Worm (Caenorhabditis elegans) whole organism, young adult: ENCODE results near the gene K11C4.2.

Source experiments
- B0019.2 ChIP-seq: fragments of 200-800 bp; sonication (Bioruptor generic); conservative IDR thresholded peaks from 2 replicates; pipeline ENCODE4 v1.3.6; 2022; ENCODE audit warnings: missing genetic modification reagents, missing genetic modification characterization, missing compliant biosample characterization
- B0336.3 ChIP-seq: fragments of 200-800 bp; sonication (Bioruptor generic); IDR thresholded peaks from 2 replicates; pipeline ENCODE4 v1.3.6; 2022; ENCODE audit warnings: missing genetic modification characterization, missing compliant biosample characterization
- F22D6.2 ChIP-seq: sonication (generic microtip); optimal IDR thresholded peaks from 2 replicates; lab custom pipeline; 2016; ENCODE audit warnings: mild to moderate bottlenecking, missing genetic modification characterization, missing compliant biosample characterization
- F33H1.4 ChIP-seq: fragments of 200-800 bp; sonication (Bioruptor generic); IDR thresholded peaks from 2 replicates; pipeline ENCODE4 v1.3.6; 2022; ENCODE audit warnings: missing genetic modification reagents, missing genetic modification characterization, missing compliant biosample characterization
- F39B2.1 ChIP-seq: fragments of 200-800 bp; sonication (Bioruptor generic); IDR thresholded peaks from 2 replicates; pipeline ENCODE4 v1.3.6; 2022; ENCODE audit warnings: missing genetic modification reagents, missing genetic modification characterization, missing compliant biosample characterization
- F55B11.4 ChIP-seq: sonication (generic microtip); optimal IDR thresholded peaks from 2 replicates; lab custom pipeline; 2016; ENCODE audit warnings: missing compliant biosample characterization, missing genetic modification characterization, borderline replicate concordance; ENCODE audit not compliant: insufficient read depth
- K11D2.4 ChIP-seq: fragments of 200-800 bp; sonication (Bioruptor generic); IDR thresholded peaks from 2 replicates; pipeline ENCODE4 v1.3.6; 2022; ENCODE audit warnings: missing genetic modification reagents, missing genetic modification characterization, missing compliant biosample characterization
- Y53F4B.3 ChIP-seq: fragments of 200-800 bp; sonication (Bioruptor generic); IDR thresholded peaks from 2 replicates; pipeline ENCODE4 v1.3.6; 2022; ENCODE audit warnings: missing genetic modification reagents, missing genetic modification characterization, missing compliant biosample characterization
- Y56A3A.18 ChIP-seq: fragments of 200-800 bp; sonication (Bioruptor generic); IDR thresholded peaks from 2 replicates; pipeline ENCODE4 v1.3.6; 2022; ENCODE audit warnings: missing genetic modification reagents, missing genetic modification characterization, missing compliant biosample characterization
- Y67H2A.10 ChIP-seq: fragments of 200-800 bp; sonication (Bioruptor generic); conservative IDR thresholded peaks from 2 replicates; pipeline ENCODE4 v1.3.6; 2022; ENCODE audit warnings: missing genetic modification reagents, missing genetic modification characterization, missing compliant biosample characterization
- Y95B8A.8 ChIP-seq: fragments of 200-800 bp; sonication (Bioruptor generic); IDR thresholded peaks from 2 replicates; pipeline ENCODE4 v1.3.6; 2022; ENCODE audit warnings: missing genetic modification reagents, missing genetic modification characterization, missing compliant biosample characterization
- aptf-2 ChIP-seq: fragments of 200-800 bp; sonication (Bioruptor generic); conservative IDR thresholded peaks from 2 replicates; pipeline ENCODE4 v1.3.6; 2022; ENCODE audit warnings: missing genetic modification reagents, missing genetic modification characterization, missing compliant biosample characterization
- athp-1 ChIP-seq: sonication (generic microtip); optimal IDR thresholded peaks from 2 replicates; lab custom pipeline; 2017; ENCODE audit warnings: mild to moderate bottlenecking, missing genetic modification characterization, missing compliant biosample characterization
- attf-5 ChIP-seq: fragments of 200-800 bp; sonication (Bioruptor generic); optimal IDR thresholded peaks from 2 replicates; lab custom pipeline; 2018; ENCODE audit warnings: mild to moderate bottlenecking, missing genetic modification characterization, missing compliant biosample characterization
- attf-6 ChIP-seq: fragments of 200-800 bp; sonication (Bioruptor generic); IDR thresholded peaks from 2 replicates; pipeline ENCODE4 v1.3.6; 2022; ENCODE audit warnings: missing genetic modification reagents, missing genetic modification characterization, missing compliant biosample characterization
- ccch-3 ChIP-seq: fragments of 200-800 bp; sonication (Bioruptor generic); optimal IDR thresholded peaks from 2 replicates; lab custom pipeline; 2018; ENCODE audit warnings: mild to moderate bottlenecking, missing genetic modification characterization, missing compliant biosample characterization
- cebp-1 ChIP-seq, 2 experiments: fragments of 200-800 bp in 1 of 2; sonication (Bioruptor generic) in 1 of 2; sonication (generic microtip) in 1 of 2; IDR thresholded peaks in 1 of 2; optimal IDR thresholded peaks in 1 of 2; 2 replicates each; pipeline versions ENCODE4 v1.3.6 to Lab custom; 2017 to 2022; ENCODE audit warnings: missing compliant biosample characterization in 2 of 2, missing genetic modification characterization in 2 of 2, mild to moderate bottlenecking in 1 of 2, missing genetic modification reagents in 1 of 2, moderate library complexity in 1 of 2
- cebp-2 ChIP-seq: fragments of 200-800 bp; sonication (Bioruptor generic); IDR thresholded peaks from 2 replicates; pipeline ENCODE4 v1.3.6; 2022; ENCODE audit warnings: missing genetic modification characterization, missing compliant biosample characterization
- ceh-27 ChIP-seq: fragments of 200-800 bp; sonication (Bioruptor generic); optimal IDR thresholded peaks from 2 replicates; lab custom pipeline; 2018; ENCODE audit warnings: mild to moderate bottlenecking, missing genetic modification characterization, moderate library complexity, missing compliant biosample characterization
- ceh-58 ChIP-seq: fragments of 200-800 bp; sonication (Bioruptor generic); IDR thresholded peaks from 2 replicates; pipeline ENCODE4 v1.3.6; 2022; ENCODE audit warnings: missing genetic modification characterization, missing compliant biosample characterization
- ceh-91 ChIP-seq: fragments of 200-800 bp; sonication (Bioruptor generic); IDR thresholded peaks from 2 replicates; pipeline ENCODE4 v1.3.6; 2022; ENCODE audit warnings: missing genetic modification reagents, missing genetic modification characterization, missing compliant biosample characterization
- die-1 ChIP-seq: sonication (generic microtip); optimal IDR thresholded peaks from 2 replicates; lab custom pipeline; 2016; ENCODE audit warnings: missing genotype, mild to moderate bottlenecking, missing genetic modification characterization, missing compliant biosample characterization
- dox-1 ChIP-seq: fragments of 200-800 bp; sonication (Bioruptor generic); IDR thresholded peaks from 2 replicates; pipeline ENCODE4 v1.3.6; 2022; ENCODE audit warnings: missing genetic modification reagents, missing genetic modification characterization, missing compliant biosample characterization
- dpl-1 ChIP-seq: fragments of 150-350 bp; optimal IDR thresholded peaks from 2 replicates; lab custom pipeline; 2014; ENCODE audit warnings: missing biosample characterization, missing genetic modification reagents, missing genetic modification characterization
- egrh-3 ChIP-seq: fragments of 200-800 bp; sonication (Bioruptor generic); IDR thresholded peaks from 2 replicates; pipeline ENCODE4 v1.3.6; 2022; ENCODE audit warnings: missing genetic modification reagents, missing genetic modification characterization, missing compliant biosample characterization
- hlh-12 ChIP-seq: sonication (generic microtip); optimal IDR thresholded peaks from 2 replicates; lab custom pipeline; 2016; ENCODE audit warnings: missing genetic modification characterization, missing compliant biosample characterization
- hlh-26 ChIP-seq: fragments of 200-800 bp; sonication (Bioruptor generic); conservative IDR thresholded peaks from 2 replicates; pipeline ENCODE4 v1.3.6; 2022; ENCODE audit warnings: missing genetic modification reagents, missing genetic modification characterization, missing compliant biosample characterization
- hmg-1.2 ChIP-seq: fragments of 200-800 bp; sonication (Bioruptor generic); IDR thresholded peaks from 2 replicates; pipeline ENCODE4 v1.3.6; 2022; ENCODE audit warnings: missing genetic modification reagents, missing genetic modification characterization, missing compliant biosample characterization
- hmg-20 ChIP-seq: fragments of 200-800 bp; sonication (Bioruptor generic); IDR thresholded peaks from 2 replicates; pipeline ENCODE4 v1.3.6; 2022; ENCODE audit warnings: missing genetic modification reagents, missing genetic modification characterization, missing compliant biosample characterization
- hsf-1 ChIP-seq: fragments of 200-800 bp; sonication (Bioruptor generic); IDR thresholded peaks from 2 replicates; pipeline ENCODE4 v1.3.6; 2022; ENCODE audit warnings: missing genetic modification reagents, missing genetic modification characterization, missing compliant biosample characterization
- let-607 ChIP-seq, 2 experiments: fragments of 200-800 bp in 1 of 2; sonication (Bioruptor generic) in 1 of 2; sonication (generic microtip) in 1 of 2; optimal IDR thresholded peaks; 2 replicates each; lab custom pipeline; 2016 to 2018; ENCODE audit warnings: mild to moderate bottlenecking in 2 of 2, missing compliant biosample characterization in 2 of 2, missing genetic modification characterization in 2 of 2, moderate library complexity in 2 of 2, missing genotype in 1 of 2
- lin-54 ChIP-seq: fragments of 200-800 bp; sonication (Bioruptor generic); optimal IDR thresholded peaks from 2 replicates; lab custom pipeline; 2018; ENCODE audit warnings: mild to moderate bottlenecking, missing genetic modification characterization, missing compliant biosample characterization
- lir-1 ChIP-seq: fragments of 200-800 bp; sonication (Bioruptor generic); conservative IDR thresholded peaks from 2 replicates; pipeline ENCODE4 v1.3.6; 2022; ENCODE audit warnings: missing genetic modification reagents, missing genetic modification characterization, missing compliant biosample characterization
- madf-10 ChIP-seq: sonication (generic microtip); optimal IDR thresholded peaks from 2 replicates; lab custom pipeline; 2016; ENCODE audit warnings: mild to moderate bottlenecking, missing genetic modification characterization, missing compliant biosample characterization
- madf-8 ChIP-seq: fragments of 200-800 bp; sonication (Bioruptor generic); conservative IDR thresholded peaks from 2 replicates; pipeline ENCODE4 v1.3.6; 2022; ENCODE audit warnings: missing genetic modification reagents, missing genetic modification characterization, missing compliant biosample characterization
- mcd-1 ChIP-seq: fragments of 200-800 bp; sonication (Bioruptor generic); IDR thresholded peaks from 2 replicates; pipeline ENCODE4 v1.3.6; 2022; ENCODE audit warnings: missing genetic modification reagents, missing genetic modification characterization, missing compliant biosample characterization
- nfya-2 ChIP-seq: fragments of 200-800 bp; sonication (Bioruptor generic); IDR thresholded peaks from 2 replicates; pipeline ENCODE4 v1.3.6; 2022; ENCODE audit warnings: missing genetic modification reagents, missing genetic modification characterization, missing compliant biosample characterization
- nhr-120 ChIP-seq: fragments of 200-800 bp; sonication (Bioruptor generic); IDR thresholded peaks from 2 replicates; pipeline ENCODE4 v1.3.6; 2022; ENCODE audit warnings: missing genetic modification characterization, missing compliant biosample characterization
- repo-1 ChIP-seq: sonication (generic microtip); optimal IDR thresholded peaks from 2 replicates; lab custom pipeline; 2017; ENCODE audit warnings: mild to moderate bottlenecking, missing genetic modification characterization, missing compliant biosample characterization
- snpc-1.1 ChIP-seq: sonication (generic microtip); optimal IDR thresholded peaks from 2 replicates; lab custom pipeline; 2017; ENCODE audit warnings: missing genetic modification characterization, mild to moderate bottlenecking, missing compliant biosample characterization, antibody characterized with exemption, moderate library complexity, missing genotype, missing genetic modification reagents; ENCODE audit not compliant: insufficient read depth
- snpc-1.3 ChIP-seq: sonication (generic microtip); optimal IDR thresholded peaks from 2 replicates; lab custom pipeline; 2017; ENCODE audit warnings: missing genetic modification characterization, mild to moderate bottlenecking, missing compliant biosample characterization, antibody characterized with exemption, moderate library complexity, missing genotype, missing genetic modification reagents; ENCODE audit not compliant: insufficient read depth
- snpc-3.4 ChIP-seq: sonication (generic microtip); optimal IDR thresholded peaks from 2 replicates; lab custom pipeline; 2017; ENCODE audit warnings: missing genetic modification characterization, mild to moderate bottlenecking, missing compliant biosample characterization, antibody characterized with exemption, moderate library complexity, missing genotype, missing genetic modification reagents
- tbx-9 ChIP-seq: sonication (generic microtip); optimal IDR thresholded peaks from 2 replicates; lab custom pipeline; 2016; ENCODE audit warnings: borderline replicate concordance, missing genetic modification characterization, inconsistent platforms, missing compliant biosample characterization
- unc-130 ChIP-seq: sonication (generic microtip); optimal IDR thresholded peaks from 2 replicates; lab custom pipeline; 2016; ENCODE audit warnings: missing genetic modification reagents, missing genetic modification characterization, missing compliant biosample characterization
- zim-3 ChIP-seq: sonication (generic microtip); optimal IDR thresholded peaks from 2 replicates; lab custom pipeline; 2017; ENCODE audit warnings: mild to moderate bottlenecking, missing genetic modification characterization, moderate library complexity, missing compliant biosample characterization
- ztf-3 ChIP-seq: fragments of 200-800 bp; sonication (Bioruptor generic); optimal IDR thresholded peaks from 2 replicates; lab custom pipeline; 2018; ENCODE audit warnings: mild to moderate bottlenecking, missing genetic modification characterization, missing compliant biosample characterization
- ztf-6 ChIP-seq: fragments of 200-800 bp; sonication (Bioruptor generic); IDR thresholded peaks from 2 replicates; pipeline ENCODE4 v1.3.6; 2022; ENCODE audit warnings: missing genetic modification reagents, missing genetic modification characterization, missing compliant biosample characterization

Gene K11C4.2

ce11 chrV:6888828-6889227 is 6.0 kb upstream of the K11C4.2 start (continued):
- TF ChIP-seq cebp-1 (GFP tag; IDR thresholded peaks at IDR 0.05; lab: Robert Waterston, UW) (no peak), cebp-1 (tag; optimal IDR thresholded peaks at IDR 0.05; lab: Kevin White, UChicago) (peak; percentile 70), cebp-2 (GFP tag; lab: Robert Waterston, UW) (no peak), die-1 (tag; lab: Kevin White, UChicago) (peak; percentile 89), egrh-3 (GFP tag; lab: Robert Waterston, UW) (peak; percentile 53), F33H1.4 (GFP tag; lab: Robert Waterston, UW) (0 out of 2 replicates have a peak, but pooled peaks have one; percentile 21), F22D6.2 (tag; lab: Kevin White, UChicago) (no peak), snpc-3.4 (peak; percentile 34), hsf-1 (peak; percentile 33; the same call in 1 of the 2 replicates), F55B11.4 (no peak), K11D2.4 (GFP tag; lab: Robert Waterston, UW) (no peak), attf-6 (GFP tag; lab: Robert Waterston, UW) (no peak), Y53F4B.3 (GFP tag; lab: Robert Waterston, UW) (no peak), Y56A3A.18 (peak; percentile 77), F39B2.1 (GFP tag; lab: Robert Waterston, UW) (no peak), snpc-1.1 (peak; percentile 42), hlh-12 (tag; lab: Kevin White, UChicago) (no peak), repo-1 (peak; percentile 81), ccch-3 (GFP tag; lab: Kevin White, UChicago) (no peak), B0336.3 (GFP tag; lab: Robert Waterston, UW) (peak; percentile 50; the same call in 1 of the 2 replicates), ztf-3 (GFP tag; lab: Kevin White, UChicago) (no peak), Y95B8A.8 (no peak), Y67H2A.10 (GFP tag; lab: Robert Waterston, UW) (0 out of 2 replicates have a peak, but pooled peaks have one; percentile 15), lir-1 (GFP tag; lab: Robert Waterston, UW) (no peak), nhr-120 (no peak), zim-3 (peak; percentile 41), lin-54 (GFP tag; lab: Kevin White, UChicago) (peak; percentile 68), ceh-58 (GFP tag; lab: Robert Waterston, UW) (no peak), athp-1 (peak; percentile 75), hmg-20 (no peak), mcd-1 (peak; percentile 34; the same call in 1 of the 2 replicates), ceh-27 (GFP tag; lab: Kevin White, UChicago) (peak; percentile 70), madf-10 (tag; lab: Kevin White, UChicago) (peak; percentile 57), ceh-91 (no peak), hlh-26 (GFP tag; lab: Robert Waterston, UW) (no peak), snpc-1.3 (tag; lab: Kevin White, UChicago) (no peak), dox-1 (peak; percentile 84), dpl-1 (GFP tag; lab: Kevin White, UChicago) (no peak), let-607 (tag; optimal IDR thresholded peaks at IDR 0.05; lab: Kevin White, UChicago) (peak in 1 of 2 experiments; percentile 52), tbx-9 (tag; lab: Kevin White, UChicago) (no peak), ztf-6 (GFP tag; lab: Robert Waterston, UW) (no peak), unc-130 (GFP tag; lab: Kevin White, UChicago) (no peak), madf-8 (GFP tag; lab: Robert Waterston, UW) (no peak), attf-5 (GFP tag; lab: Kevin White, UChicago) (peak; percentile 33), hmg-1.2 (GFP tag; lab: Robert Waterston, UW) (peak; percentile 70), nfya-2 (GFP tag; lab: Robert Waterston, UW) (no peak), B0019.2 (GFP tag; lab: Robert Waterston, UW) (no peak), aptf-2 (0 out of 2 replicates have a peak, but pooled peaks have one; percentile 26)
